Worm (Caenorhabditis elegans) whole organism, mixed stage, embryonic: ENCODE measurements around the gene K06A9.3.

Experiments used
- drap-1 ChIP-seq: fragments of 200-800 bp; sonication (Bioruptor generic); optimal IDR thresholded peaks from 3 replicates; lab custom pipeline; 2018; ENCODE audit warnings: mild to moderate bottlenecking, missing genetic modification characterization, missing compliant biosample characterization
- elt-1 ChIP-seq: sonication (generic microtip); optimal IDR thresholded peaks from 2 replicates; lab custom pipeline; 2017; ENCODE audit warnings: missing genetic modification characterization, mild to moderate bottlenecking, missing compliant biosample characterization, antibody characterized with exemption, moderate library complexity, borderline replicate concordance; ENCODE audit not compliant: insufficient read depth
- elt-3 ChIP-seq: fragments of 150-350 bp; optimal IDR thresholded peaks from 2 replicates; lab custom pipeline; 2014; ENCODE audit warnings: missing biosample characterization, missing genetic modification characterization
- lsy-2 ChIP-seq: fragments of 150-350 bp; optimal IDR thresholded peaks from 2 replicates; lab custom pipeline; 2014; ENCODE audit warnings: missing biosample characterization, missing genetic modification characterization
- nhr-237 ChIP-seq: fragments of 150-350 bp; optimal IDR thresholded peaks from 2 replicates; lab custom pipeline; 2014; ENCODE audit warnings: missing biosample characterization, missing genetic modification characterization
- nhr-28 ChIP-seq: fragments of 150-350 bp; optimal IDR thresholded peaks from 2 replicates; lab custom pipeline; 2014; ENCODE audit warnings: missing biosample characterization, missing genetic modification characterization
- nhr-76 ChIP-seq: sonication (generic microtip); optimal IDR thresholded peaks from 2 replicates; lab custom pipeline; 2017; ENCODE audit warnings: missing biosample characterization, missing genetic modification characterization
- snpc-4 ChIP-seq: fragments of 150-350 bp; optimal IDR thresholded peaks from 2 replicates; lab custom pipeline; 2014; ENCODE audit warnings: missing biosample characterization, missing genetic modification characterization
- sptf-1 ChIP-seq: sonication (generic microtip); optimal IDR thresholded peaks from 2 replicates; lab custom pipeline; 2017; ENCODE audit warnings: mild to moderate bottlenecking, missing genetic modification characterization, moderate library complexity, missing compliant biosample characterization

DNA sequence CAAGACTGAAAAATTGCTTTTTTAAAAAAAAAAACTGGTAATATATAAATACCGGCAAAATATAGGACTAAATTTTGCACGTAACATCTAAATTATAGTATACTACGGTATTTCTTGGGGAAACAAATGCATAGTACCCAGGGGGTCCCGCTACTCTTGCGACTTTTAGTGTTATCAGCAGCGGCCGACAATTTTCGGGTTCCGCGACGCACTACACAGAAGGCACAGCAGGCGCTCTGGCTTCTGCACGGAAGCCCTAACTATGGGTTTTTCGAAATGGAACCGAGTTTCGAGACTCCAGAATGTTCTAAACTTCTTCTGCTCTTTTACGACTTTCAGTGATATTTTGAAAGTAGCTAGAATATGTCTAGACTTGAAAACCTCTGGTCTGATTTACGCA is 18.6 kb downstream of the K06A9.3 start:
- TF ChIP-seq elt-3 (tag; lab: Kevin White, UChicago) (no peak), lsy-2 (tag; lab: Kevin White, UChicago) (no peak), nhr-237 (tag; lab: Kevin White, UChicago) (no peak), elt-1 (tag; lab: Kevin White, UChicago) (no peak), nhr-28 (no peak), drap-1 (no peak), snpc-4 (tag; lab: Kevin White, UChicago) (no peak), nhr-76 (tag; lab: Kevin White, UChicago) (no peak), sptf-1 (tag; lab: Kevin White, UChicago) (no peak)
